Worm (Caenorhabditis elegans) whole organism, dauer: ENCODE measurements around the gene abts-2.

ENCODE experiments used
- unc-62 ChIP-seq: sonication (generic microtip); optimal IDR thresholded peaks from 2 replicates; lab custom pipeline; 2017; ENCODE audit warnings: missing biosample characterization, missing genetic modification reagents, missing genetic modification characterization

Gene abts-2

DNA sequence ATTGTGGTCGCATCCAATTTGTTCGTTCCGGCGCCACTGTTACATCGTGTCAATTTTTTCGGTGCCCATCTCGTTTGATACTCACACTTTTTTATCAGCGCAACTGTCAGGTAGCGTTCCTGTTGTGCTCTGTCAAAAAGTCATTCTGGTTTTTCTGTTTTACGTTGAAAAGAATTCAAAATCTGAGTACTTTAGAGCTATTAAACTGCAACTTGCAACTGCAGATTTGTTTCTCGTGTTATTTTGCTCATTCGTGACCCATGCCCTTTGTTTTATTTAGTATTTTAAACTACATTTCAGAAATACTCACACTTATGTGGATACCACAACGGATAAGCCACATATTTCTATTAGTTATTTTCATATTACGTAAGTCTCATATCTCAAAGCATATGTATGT lies 24.9 kb upstream of the abts-2 start, which contains the start of gene lev-8:
lev-8 (plus strand) TSS at position 301 of the 400 bp plus-strand sequence.
- TF ChIP-seq unc-62 (GFP tag; lab: Kevin White, UChicago): no peak

DNA sequence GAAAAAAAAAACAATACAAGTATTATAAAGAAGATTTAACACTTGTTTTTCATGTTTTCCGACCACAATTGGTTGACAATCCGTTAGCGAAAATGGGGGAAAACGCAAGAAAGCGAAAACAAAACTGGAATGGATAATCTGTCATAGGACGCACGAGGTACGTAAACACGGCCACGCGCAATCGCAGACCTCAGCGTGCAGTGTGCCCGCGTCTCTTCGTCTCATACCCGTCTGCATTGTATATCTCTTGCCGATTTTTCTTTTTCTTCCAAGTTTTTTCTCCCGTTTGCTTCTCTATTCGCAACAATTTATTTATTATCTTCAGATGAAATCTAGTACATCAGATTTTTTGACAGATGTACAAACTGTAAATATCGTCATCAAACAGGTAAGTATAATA lies 21.8 kb upstream of the abts-2 start, which contains the start of gene trpp-9:
trpp-9 (plus strand) TSS at position 261 of the 400 bp plus-strand sequence.
- TF ChIP-seq unc-62 (GFP tag; lab: Kevin White, UChicago): no peak

- TF ChIP-seq unc-62 (GFP tag; lab: Kevin White, UChicago): no peak
Observed at ce11 chrX:11569744-11570359, 15.6 kb upstream of the abts-2 start.

DNA sequence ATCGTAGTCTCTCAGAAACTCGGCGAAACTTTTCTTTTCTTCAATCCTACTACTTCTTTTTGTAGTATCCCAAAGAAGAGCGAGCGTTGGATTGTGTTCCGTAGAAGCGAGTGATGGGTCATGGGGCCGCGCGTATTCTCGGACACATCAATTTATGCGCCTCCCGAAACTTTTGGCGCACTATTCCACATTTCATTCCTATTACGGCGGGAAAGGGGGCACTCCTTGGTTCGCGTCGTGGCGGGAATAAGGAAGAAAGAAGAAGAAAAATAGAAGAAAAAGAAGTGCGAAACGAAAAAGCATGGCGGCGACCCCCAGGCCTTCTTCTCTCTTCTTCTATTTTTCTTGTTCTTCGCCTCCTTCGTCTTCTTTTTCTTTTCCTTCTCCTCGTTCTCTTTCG lies 13.8 kb upstream of the abts-2 start:
- no peak for TF ChIP-seq unc-62 (GFP tag; lab: Kevin White, UChicago)

- TF ChIP-seq unc-62 (GFP tag; lab: Kevin White, UChicago): no peak
Observed at ce11 chrX:11572205-11572604, 13.3 kb upstream of the abts-2 start, which contains the start of gene frm-3. Gene frm-3, plus strand, starts transcription at chrX:11572505.

DNA sequence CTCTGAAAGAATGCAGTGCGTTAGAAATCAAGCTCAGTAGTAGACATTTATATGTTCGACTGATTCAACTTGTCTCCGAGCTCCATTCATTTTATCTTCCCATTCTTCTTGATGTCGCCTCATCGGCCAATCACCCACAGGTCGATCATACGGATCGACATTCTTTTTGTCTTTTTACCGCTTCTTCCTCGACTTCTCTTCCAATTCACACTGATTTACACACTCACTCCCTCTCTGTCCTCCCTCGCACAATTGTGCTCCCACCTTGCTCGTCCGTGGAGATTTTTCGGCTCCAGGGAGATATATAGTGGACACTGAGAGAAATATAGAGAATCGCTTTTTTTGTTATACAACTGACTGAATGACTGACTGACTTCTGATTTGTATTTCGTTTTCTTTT lies 11.3 kb upstream of the abts-2 start:
- TF ChIP-seq unc-62 (GFP tag; lab: Kevin White, UChicago): no peak

ce11 chrX:11576429-11577088 lies 8.9 kb upstream of the abts-2 start:
- TF ChIP-seq unc-62 (GFP tag; lab: Kevin White, UChicago): no peak

ce11 chrX:11585894-11586293 lies 419 bp downstream of the abts-2 start:
- no peak for TF ChIP-seq unc-62 (GFP tag; lab: Kevin White, UChicago)

DNA sequence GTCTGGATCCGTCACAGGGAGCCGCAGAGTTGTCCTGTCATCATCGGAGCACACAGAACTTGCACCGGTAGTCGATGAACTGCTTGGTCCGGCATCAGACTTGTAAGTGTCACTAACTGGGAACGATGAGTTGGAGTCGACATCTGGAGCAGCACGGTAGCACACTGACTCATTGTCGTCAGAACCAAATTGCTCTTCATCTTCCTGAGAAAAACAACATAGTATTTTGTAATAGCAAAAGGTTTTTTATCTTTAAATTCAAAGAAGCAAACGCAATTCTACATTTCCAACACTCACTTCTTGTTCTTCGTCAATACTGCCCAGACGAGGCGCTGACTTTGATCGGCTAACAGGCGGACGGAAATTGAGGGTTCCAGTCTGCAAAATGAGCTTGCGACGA lies 5.1 kb downstream of the abts-2 start:
- TF ChIP-seq unc-62 (GFP tag; lab: Kevin White, UChicago): no peak

ce11 chrX:11591620-11592019 lies 6.1 kb downstream of the abts-2 start, which contains the start of gene F52D10.2:
Gene F52D10.2, minus strand, starts transcription at chrX:11591720.
- no peak for TF ChIP-seq unc-62 (GFP tag; lab: Kevin White, UChicago)

DNA sequence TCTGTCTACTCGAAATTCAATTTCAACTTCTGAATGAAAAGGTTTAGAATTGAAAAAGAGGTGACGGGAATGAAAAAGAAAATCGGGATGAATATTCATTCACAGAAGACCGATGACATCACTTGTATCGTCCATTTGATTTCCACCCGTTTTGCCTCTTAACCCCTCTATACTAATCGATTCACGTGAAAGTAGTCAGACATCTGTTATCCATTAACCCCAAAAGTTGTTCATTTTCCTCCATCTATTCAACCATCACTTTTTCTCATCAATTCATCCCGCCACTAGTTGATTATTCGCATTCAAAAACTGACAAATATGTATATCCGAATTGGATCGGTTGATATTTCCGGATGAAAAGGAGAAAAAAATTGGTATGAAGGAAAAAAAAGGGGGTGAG lies 7.1 kb downstream of the abts-2 start:
- no peak for TF ChIP-seq unc-62 (GFP tag; lab: Kevin White, UChicago)

- no peak for TF ChIP-seq unc-62 (GFP tag; lab: Kevin White, UChicago)
Observed at ce11 chrX:11596876-11597275, 11.4 kb downstream of the abts-2 start.

DNA sequence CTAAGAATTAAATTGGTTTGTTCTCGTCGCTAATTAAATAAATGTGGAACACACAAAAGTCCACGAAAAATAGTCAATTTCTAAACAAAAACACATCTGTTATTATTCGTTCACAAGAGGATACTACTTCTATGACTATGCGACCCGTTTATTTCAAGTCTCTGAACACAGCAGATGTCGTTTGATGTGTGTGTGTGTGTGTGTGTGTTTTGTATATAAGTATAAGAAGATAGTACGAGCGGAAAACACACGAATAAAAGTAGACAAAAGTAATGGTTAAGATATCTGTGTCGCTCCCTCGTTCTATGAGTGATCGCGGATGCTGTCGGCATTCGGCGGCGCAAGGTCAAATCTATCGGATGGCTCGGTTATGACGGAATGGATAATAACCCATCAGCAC lies 13.4 kb downstream of the abts-2 start:
- TF ChIP-seq unc-62 (GFP tag; lab: Kevin White, UChicago): no peak

DNA sequence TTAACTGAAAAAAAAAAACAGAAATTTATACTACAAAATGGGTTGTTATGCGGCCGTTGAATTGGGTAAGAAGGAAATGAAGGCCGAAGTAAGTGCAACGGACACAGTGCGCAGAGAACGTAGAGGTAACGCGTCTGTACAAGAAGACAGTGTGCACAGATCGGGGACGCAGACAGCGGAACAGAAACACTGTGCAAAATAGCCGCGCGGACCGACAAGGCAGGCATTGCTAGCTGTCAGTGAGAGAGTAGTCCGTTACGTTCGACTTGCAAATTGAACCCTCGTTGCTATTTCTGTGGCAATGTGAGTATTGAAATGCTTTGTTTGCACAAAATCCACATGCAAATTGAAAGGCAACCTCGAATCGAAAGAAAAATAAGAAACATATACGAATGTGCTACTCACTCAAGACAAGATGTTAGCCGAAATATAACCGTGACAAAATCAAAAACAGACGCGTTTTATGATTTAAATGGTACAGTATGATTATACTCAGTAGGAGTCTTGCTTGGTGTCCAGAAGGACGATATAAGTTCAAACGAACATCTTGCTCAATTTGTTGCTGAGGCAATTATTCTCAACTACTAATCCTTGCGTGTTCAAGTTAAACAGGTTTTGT lies 15.1 kb downstream of the abts-2 start:
- no peak for TF ChIP-seq unc-62 (GFP tag; lab: Kevin White, UChicago)

DNA sequence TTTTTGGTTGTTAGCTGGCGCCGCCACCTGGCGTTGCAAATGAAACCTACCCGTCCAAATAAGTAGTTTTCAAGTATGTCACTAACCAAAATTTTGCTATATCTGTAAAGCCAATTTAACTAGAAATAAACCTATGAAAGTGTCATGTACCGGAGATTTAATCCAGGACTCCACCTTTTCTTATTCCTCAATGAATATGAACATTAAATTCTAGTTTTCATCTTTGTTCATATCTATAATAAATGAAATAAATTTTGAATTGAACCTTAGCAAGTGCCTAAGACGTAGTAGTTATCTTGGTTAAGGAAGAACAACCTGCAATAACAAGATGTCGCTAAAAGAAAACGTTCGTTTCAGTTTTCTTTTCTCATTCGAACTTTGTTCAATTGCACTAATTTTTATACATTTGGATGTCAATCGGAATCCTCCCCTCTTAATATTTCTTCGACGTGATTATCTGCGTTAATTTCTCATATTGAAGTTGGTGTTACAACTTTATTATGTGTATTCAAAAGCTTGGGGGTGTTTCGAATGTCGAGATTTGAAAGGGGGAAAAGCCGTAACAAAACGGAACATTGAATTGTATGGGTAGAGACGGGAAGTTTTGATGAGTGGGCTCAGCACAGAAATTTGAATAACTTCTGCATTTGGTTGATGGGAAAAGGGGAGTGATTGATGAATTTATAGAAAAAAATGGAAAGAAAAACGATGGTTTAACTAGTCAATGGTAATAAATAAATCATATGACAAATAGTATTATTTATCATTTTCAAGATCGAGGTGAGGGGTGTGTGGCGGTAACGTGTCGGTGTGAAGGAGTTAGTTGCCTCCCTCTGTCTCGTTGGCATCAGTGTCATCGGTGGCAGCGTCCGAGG lies 18.0 kb downstream of the abts-2 start:
- TF ChIP-seq unc-62 (GFP tag; lab: Kevin White, UChicago): no peak
